Worm (Caenorhabditis elegans) whole organism, young adult: ENCODE measurements around the gene cest-24.

Experiments used
- C06A6.2 ChIP-seq: fragments of 200-800 bp; sonication (Bioruptor generic); conservative IDR thresholded peaks from 2 replicates; pipeline ENCODE4 v1.3.6; 2022; ENCODE audit warnings: missing genetic modification characterization, missing compliant biosample characterization
- C17E4.6 ChIP-seq: fragments of 200-800 bp; sonication (Bioruptor generic); IDR thresholded peaks from 2 replicates; pipeline ENCODE4 v1.3.6; 2022; ENCODE audit warnings: missing genetic modification reagents, missing genetic modification characterization, missing compliant biosample characterization
- F22D6.2 ChIP-seq: sonication (generic microtip); optimal IDR thresholded peaks from 2 replicates; lab custom pipeline; 2016; ENCODE audit warnings: mild to moderate bottlenecking, missing genetic modification characterization, missing compliant biosample characterization
- F23B12.7 ChIP-seq: sonication (generic microtip); optimal IDR thresholded peaks from 2 replicates; lab custom pipeline; 2017; ENCODE audit warnings: missing genetic modification characterization, mild to moderate bottlenecking, missing compliant biosample characterization, antibody characterized with exemption, moderate library complexity; ENCODE audit not compliant: insufficient read depth
- F33H1.4 ChIP-seq: fragments of 200-800 bp; sonication (Bioruptor generic); IDR thresholded peaks from 2 replicates; pipeline ENCODE4 v1.3.6; 2022; ENCODE audit warnings: missing genetic modification reagents, missing genetic modification characterization, missing compliant biosample characterization
- F39B2.1 ChIP-seq: fragments of 200-800 bp; sonication (Bioruptor generic); IDR thresholded peaks from 2 replicates; pipeline ENCODE4 v1.3.6; 2022; ENCODE audit warnings: missing genetic modification reagents, missing genetic modification characterization, missing compliant biosample characterization
- F57C9.4 ChIP-seq: sonication (generic microtip); optimal IDR thresholded peaks from 2 replicates; lab custom pipeline; 2017; ENCODE audit warnings: mild to moderate bottlenecking, missing genetic modification characterization, missing compliant biosample characterization
- akir-1 ChIP-seq: fragments of 200-800 bp; sonication (Bioruptor generic); optimal IDR thresholded peaks from 2 replicates; lab custom pipeline; 2018; ENCODE audit warnings: mild to moderate bottlenecking, missing genetic modification characterization, moderate library complexity, missing compliant biosample characterization
- ama-1 ChIP-seq, 3 experiments: fragments of 150-350 bp in 1 of 3; sonication (generic microtip) in 2 of 3; optimal IDR thresholded peaks; 2 replicates each; lab custom pipeline; 2014 to 2018; ENCODE audit warnings: missing biosample characterization in 2 of 3, missing genetic modification characterization in 2 of 3, missing genetic modification reagents in 2 of 3
- aptf-3 ChIP-seq: fragments of 200-800 bp; sonication (Bioruptor generic); IDR thresholded peaks from 2 replicates; pipeline ENCODE4 v1.3.6; 2022; ENCODE audit warnings: missing genetic modification characterization, missing compliant biosample characterization
- athp-1 ChIP-seq: sonication (generic microtip); optimal IDR thresholded peaks from 2 replicates; lab custom pipeline; 2017; ENCODE audit warnings: mild to moderate bottlenecking, missing genetic modification characterization, missing compliant biosample characterization
- attf-3 ChIP-seq: fragments of 200-800 bp; sonication (Bioruptor generic); conservative IDR thresholded peaks from 2 replicates; pipeline ENCODE4 v1.3.6; 2022; ENCODE audit warnings: missing genetic modification reagents, missing genetic modification characterization, missing compliant biosample characterization
- ceh-79 ChIP-seq: sonication (generic microtip); optimal IDR thresholded peaks from 2 replicates; lab custom pipeline; 2017; ENCODE audit warnings: mild to moderate bottlenecking, missing genetic modification characterization, missing compliant biosample characterization
- ceh-91 ChIP-seq: fragments of 200-800 bp; sonication (Bioruptor generic); IDR thresholded peaks from 2 replicates; pipeline ENCODE4 v1.3.6; 2022; ENCODE audit warnings: missing genetic modification reagents, missing genetic modification characterization, missing compliant biosample characterization
- efl-1 ChIP-seq: fragments of 150-350 bp; optimal IDR thresholded peaks from 2 replicates; lab custom pipeline; 2014; ENCODE audit warnings: missing biosample characterization, missing genetic modification reagents, missing genetic modification characterization
- egl-44 ChIP-seq: fragments of 200-800 bp; sonication (Bioruptor generic); IDR thresholded peaks from 2 replicates; pipeline ENCODE4 v1.3.6; 2022; ENCODE audit warnings: missing genetic modification reagents, missing genetic modification characterization, missing compliant biosample characterization
- egrh-3 ChIP-seq: fragments of 200-800 bp; sonication (Bioruptor generic); IDR thresholded peaks from 2 replicates; pipeline ENCODE4 v1.3.6; 2022; ENCODE audit warnings: missing genetic modification reagents, missing genetic modification characterization, missing compliant biosample characterization
- hrde-1 ChIP-seq: sonication (generic microtip); optimal IDR thresholded peaks from 2 replicates; lab custom pipeline; 2016; ENCODE audit warnings: missing genetic modification characterization, mild to moderate bottlenecking, missing compliant biosample characterization, moderate library complexity, missing genotype, missing genetic modification reagents, borderline replicate concordance
- let-526 ChIP-seq: fragments of 200-800 bp; sonication (Bioruptor generic); IDR thresholded peaks from 2 replicates; pipeline ENCODE4 v1.3.6; 2022; ENCODE audit warnings: missing genetic modification reagents, missing genetic modification characterization, missing compliant biosample characterization
- let-607 ChIP-seq, 2 experiments: fragments of 200-800 bp in 1 of 2; sonication (Bioruptor generic) in 1 of 2; sonication (generic microtip) in 1 of 2; optimal IDR thresholded peaks; 2 replicates each; lab custom pipeline; 2016 to 2018; ENCODE audit warnings: mild to moderate bottlenecking in 2 of 2, missing compliant biosample characterization in 2 of 2, missing genetic modification characterization in 2 of 2, moderate library complexity in 2 of 2, missing genotype in 1 of 2
- lin-54 ChIP-seq: fragments of 200-800 bp; sonication (Bioruptor generic); optimal IDR thresholded peaks from 2 replicates; lab custom pipeline; 2018; ENCODE audit warnings: mild to moderate bottlenecking, missing genetic modification characterization, missing compliant biosample characterization
- lir-1 ChIP-seq: fragments of 200-800 bp; sonication (Bioruptor generic); conservative IDR thresholded peaks from 2 replicates; pipeline ENCODE4 v1.3.6; 2022; ENCODE audit warnings: missing genetic modification reagents, missing genetic modification characterization, missing compliant biosample characterization
- madf-10 ChIP-seq: sonication (generic microtip); optimal IDR thresholded peaks from 2 replicates; lab custom pipeline; 2016; ENCODE audit warnings: mild to moderate bottlenecking, missing genetic modification characterization, missing compliant biosample characterization
- madf-3 ChIP-seq: fragments of 200-800 bp; sonication (Bioruptor generic); IDR thresholded peaks from 2 replicates; pipeline ENCODE4 v1.3.6; 2022; ENCODE audit warnings: missing genetic modification reagents, missing genetic modification characterization, missing compliant biosample characterization
- madf-6 ChIP-seq: fragments of 200-800 bp; sonication (Bioruptor generic); IDR thresholded peaks from 2 replicates; pipeline ENCODE4 v1.3.6; 2022; ENCODE audit warnings: missing genetic modification reagents, missing genetic modification characterization, missing compliant biosample characterization
- mcd-1 ChIP-seq: fragments of 200-800 bp; sonication (Bioruptor generic); IDR thresholded peaks from 2 replicates; pipeline ENCODE4 v1.3.6; 2022; ENCODE audit warnings: missing genetic modification reagents, missing genetic modification characterization, missing compliant biosample characterization
- mel-28 ChIP-seq: sonication (generic microtip); optimal IDR thresholded peaks from 2 replicates; lab custom pipeline; 2016; ENCODE audit warnings: borderline replicate concordance, mild to moderate bottlenecking, missing genetic modification characterization, missing compliant biosample characterization
- nfya-1 ChIP-seq: sonication (generic microtip); optimal IDR thresholded peaks from 2 replicates; lab custom pipeline; 2017; ENCODE audit warnings: antibody characterized with exemption, missing compliant biosample characterization, missing genetic modification characterization, borderline replicate concordance; ENCODE audit not compliant: insufficient read depth
- nfyb-1 ChIP-seq: fragments of 200-800 bp; sonication (Bioruptor generic); IDR thresholded peaks from 2 replicates; pipeline ENCODE4 v1.3.6; 2022; ENCODE audit warnings: missing genetic modification reagents, missing genetic modification characterization, missing compliant biosample characterization
- nhr-179 ChIP-seq: sonication (generic microtip); optimal IDR thresholded peaks from 2 replicates; lab custom pipeline; 2016; ENCODE audit warnings: mild to moderate bottlenecking, missing genetic modification characterization, missing compliant biosample characterization
- pbrm-1 ChIP-seq: fragments of 200-800 bp; sonication (Bioruptor generic); IDR thresholded peaks from 2 replicates; pipeline ENCODE4 v1.3.6; 2022; ENCODE audit warnings: missing genetic modification reagents, missing genetic modification characterization, missing compliant biosample characterization
- repo-1 ChIP-seq: sonication (generic microtip); optimal IDR thresholded peaks from 2 replicates; lab custom pipeline; 2017; ENCODE audit warnings: mild to moderate bottlenecking, missing genetic modification characterization, missing compliant biosample characterization
- sea-2 ChIP-seq: fragments of 200-800 bp; sonication (Bioruptor generic); IDR thresholded peaks from 2 replicates; pipeline ENCODE4 v1.3.6; 2022; ENCODE audit warnings: missing genetic modification characterization, missing compliant biosample characterization
- snpc-1.3 ChIP-seq: sonication (generic microtip); optimal IDR thresholded peaks from 2 replicates; lab custom pipeline; 2017; ENCODE audit warnings: missing genetic modification characterization, mild to moderate bottlenecking, missing compliant biosample characterization, antibody characterized with exemption, moderate library complexity, missing genotype, missing genetic modification reagents; ENCODE audit not compliant: insufficient read depth
- unc-62 ChIP-seq: fragments of 150-350 bp; optimal IDR thresholded peaks from 2 replicates; lab custom pipeline; 2014; ENCODE audit warnings: missing biosample characterization, missing genetic modification reagents, missing genetic modification characterization
- zim-3 ChIP-seq: sonication (generic microtip); optimal IDR thresholded peaks from 2 replicates; lab custom pipeline; 2017; ENCODE audit warnings: mild to moderate bottlenecking, missing genetic modification characterization, moderate library complexity, missing compliant biosample characterization
- ztf-18 ChIP-seq: sonication (generic microtip); optimal IDR thresholded peaks from 2 replicates; lab custom pipeline; 2016; ENCODE audit warnings: missing genotype, mild to moderate bottlenecking, missing genetic modification characterization, missing compliant biosample characterization
- ztf-26 ChIP-seq: sonication (generic microtip); optimal IDR thresholded peaks from 2 replicates; lab custom pipeline; 2017; ENCODE audit warnings: missing genetic modification characterization, missing compliant biosample characterization
- ztf-28 ChIP-seq: fragments of 200-800 bp; sonication (Bioruptor generic); IDR thresholded peaks from 2 replicates; pipeline ENCODE4 v1.3.6; 2022; ENCODE audit warnings: missing genetic modification reagents, missing genetic modification characterization, missing compliant biosample characterization
- ztf-3 ChIP-seq: fragments of 200-800 bp; sonication (Bioruptor generic); optimal IDR thresholded peaks from 2 replicates; lab custom pipeline; 2018; ENCODE audit warnings: mild to moderate bottlenecking, missing genetic modification characterization, missing compliant biosample characterization

cest-24 gene

DNA sequence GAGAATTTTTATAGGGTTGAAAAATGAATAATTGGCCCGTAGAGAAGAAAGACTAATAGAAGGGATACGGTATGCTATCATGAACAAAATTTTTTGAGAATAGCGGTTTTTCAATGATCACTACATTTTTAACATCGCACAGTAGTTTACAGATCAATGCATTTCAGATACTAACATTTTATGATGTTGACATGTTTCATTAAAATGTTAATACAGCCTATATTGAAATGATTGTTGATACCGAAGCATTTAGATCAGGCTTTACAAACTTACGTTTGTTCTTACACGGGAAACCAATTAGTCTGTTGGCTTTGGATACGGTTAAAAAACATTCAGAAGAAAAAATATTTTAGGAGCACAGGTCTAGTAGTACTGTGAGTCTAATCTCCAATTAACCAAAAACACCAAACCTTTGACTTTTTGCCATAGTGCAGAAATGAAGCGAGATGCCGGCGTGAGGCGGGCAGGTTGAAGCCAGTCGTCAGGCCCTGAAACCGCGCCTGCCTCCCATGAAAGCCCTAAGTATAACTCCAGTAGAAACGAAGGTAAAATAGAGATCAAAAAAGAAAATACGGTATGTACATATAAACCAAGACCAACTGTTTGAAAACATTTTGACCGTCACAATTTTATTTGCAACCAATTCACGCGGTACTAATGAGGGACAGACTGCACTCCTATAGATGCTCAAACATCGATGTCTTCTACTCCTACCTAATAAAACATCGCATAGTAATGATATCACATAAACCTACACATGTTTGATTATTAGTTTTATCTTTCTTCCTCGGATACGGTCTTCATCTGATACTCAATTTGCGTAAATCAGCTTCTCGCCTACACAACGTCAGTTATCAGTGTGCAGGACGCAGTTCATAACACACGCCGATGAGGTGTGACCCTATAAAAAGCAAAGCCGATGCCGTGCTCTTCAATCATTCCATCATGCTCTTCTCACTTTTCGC, 38.3 kb upstream of the cest-24 start, which contains the start of gene fil-2 (continued):
- TF ChIP-seq lir-1 (GFP tag; lab: Robert Waterston, UW), result no peak
- no peak for TF ChIP-seq akir-1
- TF ChIP-seq snpc-1.3 (tag; lab: Kevin White, UChicago), result peak; percentile 8
- peak; percentile 79 for TF ChIP-seq nfyb-1 (GFP tag; lab: Robert Waterston, UW)
- no peak; the same call in 1 of the 2 replicates for TF ChIP-seq C17E4.6 (GFP tag; lab: Robert Waterston, UW)
- TF ChIP-seq sea-2, result peak; percentile 37; the same call in 1 of the 2 replicates
- peak; percentile 37; the same call in 1 of the 2 replicates for TF ChIP-seq madf-6
- TF ChIP-seq efl-1 (GFP tag; lab: Kevin White, UChicago), result no peak
- TF ChIP-seq repo-1 (tag; lab: Kevin White, UChicago), result peak; percentile 94
- TF ChIP-seq ceh-91 (GFP tag; lab: Robert Waterston, UW), result no peak
- peak; percentile 31 for TF ChIP-seq zim-3 (tag; lab: Kevin White, UChicago)
- no peak; the same call in 1 of the 2 replicates for TF ChIP-seq mcd-1 (GFP tag; lab: Robert Waterston, UW)
- TF ChIP-seq egl-44 (GFP tag; lab: Robert Waterston, UW), result peak; percentile 62; the same call in 1 of the 2 replicates
- TF ChIP-seq ztf-3, result peak; percentile 74
- TF ChIP-seq hrde-1, result no peak
- TF ChIP-seq F57C9.4, result peak; percentile 38
- no peak for TF ChIP-seq egrh-3 (GFP tag; lab: Robert Waterston, UW)
- TF ChIP-seq mel-28, result no peak
- no peak for TF ChIP-seq athp-1 (tag; lab: Kevin White, UChicago)
- TF ChIP-seq madf-10, result no peak
- TF ChIP-seq ztf-18 (tag; lab: Kevin White, UChicago), result no peak
- TF ChIP-seq F23B12.7 (tag; lab: Kevin White, UChicago), result no peak
- TF ChIP-seq attf-3 (GFP tag; lab: Robert Waterston, UW), result no peak
- TF ChIP-seq ztf-26 (tag; lab: Kevin White, UChicago), result peak; percentile 23
- TF ChIP-seq pbrm-1, result no peak; the same call in 1 of the 2 replicates
- TF ChIP-seq F33H1.4 (GFP tag; lab: Robert Waterston, UW), result no peak
- no peak; the same call in 1 of the 2 replicates for TF ChIP-seq C06A6.2 (GFP tag; lab: Robert Waterston, UW)
- TF ChIP-seq unc-62 (GFP tag; lab: Kevin White, UChicago), result no peak
- 0 out of 2 replicates have a peak, but pooled peaks have one; percentile 25 for TF ChIP-seq let-526 (GFP tag; lab: Robert Waterston, UW)
- TF ChIP-seq madf-3 (GFP tag; lab: Robert Waterston, UW), result peak; percentile 56; the same call in 1 of the 2 replicates
- TF ChIP-seq aptf-3 (GFP tag; lab: Robert Waterston, UW), result no peak
- peak; percentile 39 for TF ChIP-seq ceh-79 (tag; lab: Kevin White, UChicago)
- peak; percentile 11 for TF ChIP-seq lin-54 (GFP tag; lab: Kevin White, UChicago)
- no peak for TF ChIP-seq nfya-1 (tag; lab: Kevin White, UChicago)
- TF ChIP-seq let-607 (tag; optimal IDR thresholded peaks at IDR 0.05; lab: Kevin White, UChicago), result peak in 1 of 2 experiments; percentile 4
- TF ChIP-seq F22D6.2 (tag; lab: Kevin White, UChicago), result peak; percentile 17
- no peak for TF ChIP-seq ama-1 (optimal IDR thresholded peaks at IDR 0.05; lab: Kevin White, UChicago)
- no peak for TF ChIP-seq ama-1 (GFP tag; optimal IDR thresholded peaks at IDR 0.05; lab: Kevin White, UChicago)
- no peak for TF ChIP-seq ztf-28 (GFP tag; lab: Robert Waterston, UW)
- 0 out of 2 replicates have a peak, but pooled peaks have one; percentile 16 for TF ChIP-seq F39B2.1 (GFP tag; lab: Robert Waterston, UW)
- TF ChIP-seq nhr-179 (tag; lab: Kevin White, UChicago), result no peak
- TF ChIP-seq, all 124 proteins: peak for 38
